Fruit fly (Drosophila melanogaster) whole organism, prepupa: ENCODE results near the gene CG43362.

Experiments used
- CG10631 ChIP-seq: fragments of 200-800 bp; sonication (Bioruptor generic); optimal IDR thresholded peaks from 2 replicates; lab custom pipeline; 2016; ENCODE audit warnings: missing biosample characterization, missing genetic modification characterization
- CG1621 ChIP-seq: fragments of 200-800 bp; sonication (Bioruptor generic); optimal IDR thresholded peaks from 3 replicates; lab custom pipeline; 2018; ENCODE audit warnings: missing biosample characterization, mild to moderate bottlenecking, missing genetic modification characterization
- CG32006 ChIP-seq: fragments of 200-800 bp; sonication (Bioruptor generic); optimal IDR thresholded peaks from 3 replicates; lab custom pipeline; 2017; ENCODE audit warnings: missing biosample characterization, mild to moderate bottlenecking, missing genetic modification characterization
- CG34406 ChIP-seq: fragments of 200-800 bp; sonication (Bioruptor generic); optimal IDR thresholded peaks from 3 replicates; lab custom pipeline; 2016; ENCODE audit warnings: missing biosample characterization, missing genetic modification characterization
- CG6276 ChIP-seq: fragments of 200-800 bp; sonication (Bioruptor generic); optimal IDR thresholded peaks from 2 replicates; lab custom pipeline; 2017; ENCODE audit warnings: missing biosample characterization, mild to moderate bottlenecking, missing genetic modification characterization
- CG6792 ChIP-seq: fragments of 200-800 bp; sonication (Bioruptor generic); optimal IDR thresholded peaks from 3 replicates; lab custom pipeline; 2016; ENCODE audit warnings: missing biosample characterization, missing genetic modification characterization
- CG6808 ChIP-seq: fragments of 200-800 bp; sonication (Bioruptor generic); optimal IDR thresholded peaks from 3 replicates; lab custom pipeline; 2017; ENCODE audit warnings: missing biosample characterization, missing genetic modification characterization, mild to moderate bottlenecking, moderate library complexity, missing genetic modification reagents
- CG8119 ChIP-seq: fragments of 200-800 bp; sonication (Bioruptor generic); IDR thresholded peaks from 3 replicates; pipeline ENCODE4 v1.3.6; 2022; ENCODE audit warnings: missing biosample characterization, missing genetic modification characterization
- Hr4 ChIP-seq: fragments of 200-800 bp; sonication (Bioruptor generic); optimal IDR thresholded peaks from 3 replicates; lab custom pipeline; 2016; ENCODE audit warnings: missing biosample characterization, missing genetic modification characterization
- Sox14 ChIP-seq: fragments of 200-800 bp; sonication (Bioruptor generic); optimal IDR thresholded peaks from 3 replicates; lab custom pipeline; 2016; ENCODE audit warnings: missing biosample characterization, missing genetic modification characterization
- Sox15 ChIP-seq: fragments of 200-800 bp; sonication (Bioruptor generic); optimal IDR thresholded peaks from 3 replicates; lab custom pipeline; 2016; ENCODE audit warnings: missing biosample characterization, missing genetic modification characterization
- esn ChIP-seq: fragments of 200-800 bp; sonication (Bioruptor generic); optimal IDR thresholded peaks from 2 replicates; lab custom pipeline; 2016; ENCODE audit warnings: missing biosample characterization, mild to moderate bottlenecking, missing genetic modification characterization, moderate library complexity

- TF ChIP-seq CG6276 (GFP tag; lab: Kevin White, UChicago) (no peak), Hr4 (GFP tag; lab: Kevin White, UChicago) (no peak), CG32006 (GFP tag; lab: Kevin White, UChicago) (no peak), CG8119 (GFP tag; lab: Robert Waterston, UW) (no peak), Sox15 (GFP tag; lab: Kevin White, UChicago) (no peak), esn (GFP tag; lab: Kevin White, UChicago) (no peak), Sox14 (GFP tag; lab: Kevin White, UChicago) (no peak), CG34406 (no peak), CG10631 (GFP tag; lab: Kevin White, UChicago) (no peak), CG6808 (no peak), CG6792 (GFP tag; lab: Kevin White, UChicago) (no peak), CG1621 (tag; lab: Kevin White, UChicago) (no peak)
Measured at dm6 chr2L:18320933-18321332, 29.7 kb upstream of the CG43362 start.
